Fruit fly (Drosophila melanogaster): ENCODE data around the gene asl.

The asl gene

dm6 chr3R:5591398-5591853, 14.9 kb downstream of the asl start, which contains the start of the genes noi and Vha26:
Gene noi, minus strand, starts transcription at chr3R:5591459.
Gene Vha26, plus strand, starts transcription at chr3R:5591763.
- peak; percentile 15 for TF ChIP-seq CG15710 (tag; optimal IDR thresholded peaks at IDR 0.05)
- no peak for TF ChIP-seq Pif1B (GFP tag; optimal IDR thresholded peaks at IDR 0.05)

dm6 chr3R:5588573-5588972, 17.8 kb downstream of the asl start, which contains the start of gene PolZ2:
Gene PolZ2, plus strand, starts transcription at chr3R:5588873.
- no peak for TF ChIP-seq Snoo (tag; optimal IDR thresholded peaks at IDR 0.05)
- no peak for TF ChIP-seq fd96Ca (GFP tag; IDR thresholded peaks at IDR 0.05)
- no peak for TF ChIP-seq CG10348 (GFP tag; IDR thresholded peaks at IDR 0.05)
- no peak for TF ChIP-seq CG34367 (tag; optimal IDR thresholded peaks at IDR 0.05)
- no peak for TF ChIP-seq CG4496 (GFP tag; IDR thresholded peaks at IDR 0.05)
- no peak for TF ChIP-seq CG17806 (tag; optimal IDR thresholded peaks at IDR 0.05)
- TF ChIP-seq CG8301 (tag; optimal IDR thresholded peaks at IDR 0.05) = no peak
- no peak for TF ChIP-seq CG32121 (GFP tag; IDR thresholded peaks at IDR 0.05)
- TF ChIP-seq CG9948 (tag; optimal IDR thresholded peaks at IDR 0.05) = no peak
- TF ChIP-seq Pif1B (GFP tag; optimal IDR thresholded peaks at IDR 0.05) = no peak

dm6 chr3R:5587863-5588519, 18.4 kb downstream of the asl start, which contains the start of gene CG2926:
Gene CG2926, minus strand, starts transcription at chr3R:5588380.
- peak; percentile 19; the same call in 1 of the 2 replicates for TF ChIP-seq Ets98B (GFP tag; IDR thresholded peaks at IDR 0.05)
- no peak for TF ChIP-seq CG14655 (GFP tag; optimal IDR thresholded peaks at IDR 0.05)
- TF ChIP-seq fd96Ca (GFP tag; IDR thresholded peaks at IDR 0.05) = no peak
- 0 out of 3 replicates have a peak, but pooled peaks have one; percentile 46 for TF ChIP-seq CG4496 (GFP tag; IDR thresholded peaks at IDR 0.05)
- TF ChIP-seq CG15710 (tag; optimal IDR thresholded peaks at IDR 0.05) = no peak
- 0 out of 2 replicates have a peak, but pooled peaks have one; percentile 12 for TF ChIP-seq rn (GFP tag; IDR thresholded peaks at IDR 0.05)
- 0 out of 2 replicates have a peak, but pooled peaks have one; percentile 32 for TF ChIP-seq CG12605 (GFP tag; IDR thresholded peaks at IDR 0.05)
- 0 out of 2 replicates have a peak, but pooled peaks have one; percentile 32 for TF ChIP-seq CG32121 (GFP tag; IDR thresholded peaks at IDR 0.05)

dm6 chr3R:5573883-5574282, 32.5 kb downstream of the asl start:
- TF ChIP-seq CG4496 (GFP tag; IDR thresholded peaks at IDR 0.05) = no peak
- peak; percentile 94 for TF ChIP-seq EcR (GFP tag; optimal IDR thresholded peaks at IDR 0.05)

dm6 chr3R:5572900-5573665, 33.3 kb downstream of the asl start:
- TF ChIP-seq Pif1A (GFP tag; optimal IDR thresholded peaks at IDR 0.05) = no peak
- TF ChIP-seq Ets98B (GFP tag; IDR thresholded peaks at IDR 0.05) = no peak
- TF ChIP-seq fd96Ca (GFP tag; IDR thresholded peaks at IDR 0.05) = 0 out of 3 replicates have a peak, but pooled peaks have one; percentile 35
- peak; percentile 30 for TF ChIP-seq Pif1B (GFP tag; optimal IDR thresholded peaks at IDR 0.05)
- no peak for TF ChIP-seq rn (GFP tag; IDR thresholded peaks at IDR 0.05)
- TF ChIP-seq Snoo (tag; optimal IDR thresholded peaks at IDR 0.05) = no peak
- peak; percentile 12 for TF ChIP-seq CG9948 (tag; optimal IDR thresholded peaks at IDR 0.05)
- no peak for TF ChIP-seq CG13204 (GFP tag; optimal IDR thresholded peaks at IDR 0.05)
- no peak for TF ChIP-seq CG8301 (tag; optimal IDR thresholded peaks at IDR 0.05)
- no peak for TF ChIP-seq gl (tag; optimal IDR thresholded peaks at IDR 0.05)
- TF ChIP-seq CG15710 (tag; optimal IDR thresholded peaks at IDR 0.05) = no peak
- no peak for TF ChIP-seq CG14655 (GFP tag; optimal IDR thresholded peaks at IDR 0.05)
- no peak for TF ChIP-seq CG12605 (GFP tag; IDR thresholded peaks at IDR 0.05)
- peak; percentile 83 for TF ChIP-seq EcR (GFP tag; optimal IDR thresholded peaks at IDR 0.05)
- no peak for TF ChIP-seq CG17806 (tag; optimal IDR thresholded peaks at IDR 0.05)

- TF ChIP-seq CG9948 (tag; optimal IDR thresholded peaks at IDR 0.05) = no peak
- peak; percentile 43 for TF ChIP-seq EcR (GFP tag; optimal IDR thresholded peaks at IDR 0.05)
- TF ChIP-seq CG32121 (GFP tag; IDR thresholded peaks at IDR 0.05) = no peak
- TF ChIP-seq gl (tag; optimal IDR thresholded peaks at IDR 0.05) = no peak
- no peak for TF ChIP-seq D1 (tag; optimal IDR thresholded peaks at IDR 0.05)
- no peak for TF ChIP-seq CG17806 (tag; optimal IDR thresholded peaks at IDR 0.05)
- TF ChIP-seq CG15710 (tag; optimal IDR thresholded peaks at IDR 0.05) = no peak
Observed at dm6 chr3R:5571756-5572155, 34.6 kb downstream of the asl start.

- TF ChIP-seq D1 (tag; optimal IDR thresholded peaks at IDR 0.05) (no peak), Ets98B (GFP tag; IDR thresholded peaks at IDR 0.05) (no peak), CG13204 (GFP tag; optimal IDR thresholded peaks at IDR 0.05) (no peak), CG34367 (tag; optimal IDR thresholded peaks at IDR 0.05) (no peak), CG12605 (GFP tag; IDR thresholded peaks at IDR 0.05) (0 out of 2 replicates have a peak, but pooled peaks have one; percentile 1), CG4496 (GFP tag; IDR thresholded peaks at IDR 0.05) (no peak), Pif1B (GFP tag; optimal IDR thresholded peaks at IDR 0.05) (no peak), fd96Ca (GFP tag; IDR thresholded peaks at IDR 0.05) (0 out of 3 replicates have a peak, but pooled peaks have one; percentile 39), CG32121 (GFP tag; IDR thresholded peaks at IDR 0.05) (no peak), CG8159 (tag; optimal IDR thresholded peaks at IDR 0.05) (no peak), CG8301 (tag; optimal IDR thresholded peaks at IDR 0.05) (no peak), CG17806 (tag; optimal IDR thresholded peaks at IDR 0.05) (no peak), CG10348 (GFP tag; IDR thresholded peaks at IDR 0.05) (no peak), CG9948 (tag; optimal IDR thresholded peaks at IDR 0.05) (no peak)
Observed at dm6 chr3R:5571437-5571750, 34.9 kb downstream of the asl start.
